Worm (Caenorhabditis elegans): ENCODE data around the gene K02G10.15.

The K02G10.15 gene

DNA sequence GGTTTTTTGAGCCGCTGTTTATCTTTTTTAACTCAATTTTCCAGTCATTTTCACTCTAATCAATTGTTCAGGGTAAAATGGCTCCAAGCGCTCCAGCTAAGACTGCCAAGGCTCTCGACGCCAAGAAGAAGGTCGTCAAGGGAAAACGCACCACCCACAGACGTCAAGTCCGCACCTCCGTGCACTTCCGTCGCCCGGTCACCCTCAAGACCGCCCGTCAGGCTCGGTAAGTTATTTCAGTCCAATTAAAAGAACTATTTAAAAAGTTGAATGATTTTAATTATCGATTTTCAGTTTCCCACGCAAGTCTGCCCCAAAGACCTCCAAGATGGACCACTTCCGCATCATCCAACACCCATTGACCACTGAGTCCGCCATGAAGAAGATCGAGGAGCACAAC lies 32.6 kb upstream of the K02G10.15 start, which contains the start of gene rpl-25.1:
Gene rpl-25.1 (plus strand): TSS at position 72 of the 400 bp plus-strand sequence.
- no peak for TF ChIP-seq madf-10 (tag; optimal IDR thresholded peaks at IDR 0.05)
- TF ChIP-seq zfh-2 (GFP tag; conservative IDR thresholded peaks at IDR 0.05), result peak; percentile 78

DNA sequence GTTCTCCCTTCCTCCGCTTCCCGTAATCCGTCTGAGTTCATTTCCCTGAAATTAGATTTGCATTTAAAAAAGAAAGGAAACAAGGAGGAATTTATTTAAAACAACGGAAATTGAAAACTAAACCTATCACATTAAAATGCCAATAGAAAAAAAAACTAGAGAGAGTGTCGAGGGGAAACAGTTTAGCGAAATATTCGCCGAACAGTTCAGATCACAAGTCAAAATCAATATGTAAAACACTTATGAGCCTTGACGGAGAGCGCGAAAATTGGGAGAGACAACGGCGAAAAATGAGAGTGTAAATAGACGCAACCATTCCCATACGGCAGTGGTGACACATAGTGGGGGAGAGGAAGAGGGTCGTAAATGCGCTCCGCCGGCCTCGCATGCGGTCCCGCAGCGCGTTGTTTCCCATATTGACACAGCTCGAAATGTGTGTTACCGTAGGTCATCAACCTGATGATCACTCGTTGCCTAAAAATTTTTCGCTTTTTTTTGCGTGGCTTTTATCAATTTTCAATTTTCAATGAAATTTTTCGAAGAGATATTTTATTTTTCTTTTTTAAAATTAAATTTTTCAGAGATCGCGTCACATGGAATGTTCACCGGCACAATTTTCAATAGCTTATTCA lies 29.3 kb upstream of the K02G10.15 start, which contains the start of the genes dnj-14 and glit-1:
Gene dnj-14 (minus strand): TSS at position 51 of the 632 bp plus-strand sequence.
Gene glit-1 (plus strand): TSS at position 582 of the 632 bp plus-strand sequence.
- peak; percentile 62; the same call in 1 of the 2 replicates for TF ChIP-seq K11D2.4 (GFP tag; IDR thresholded peaks at IDR 0.05)
- no peak for TF ChIP-seq ztf-28 (GFP tag; IDR thresholded peaks at IDR 0.05)
- no peak for TF ChIP-seq ceh-58 (GFP tag; IDR thresholded peaks at IDR 0.05)
- peak; percentile 58 for TF ChIP-seq atf-7 (tag; optimal IDR thresholded peaks at IDR 0.05)
- TF ChIP-seq tlf-1 (GFP tag; optimal IDR thresholded peaks at IDR 0.05), result peak; percentile 53
- TF ChIP-seq F10E7.11 (tag; optimal IDR thresholded peaks at IDR 0.05), result no peak
- no peak for TF ChIP-seq akir-1 (GFP tag; optimal IDR thresholded peaks at IDR 0.05)
- TF ChIP-seq nfya-2 (GFP tag; IDR thresholded peaks at IDR 0.05), result no peak
- no peak for TF ChIP-seq F22D6.2 (tag; optimal IDR thresholded peaks at IDR 0.05)
- TF ChIP-seq let-526 (GFP tag; IDR thresholded peaks at IDR 0.05), result peak; percentile 76; the same call in 1 of the 2 replicates
- no peak for TF ChIP-seq Y53F4B.3 (GFP tag; IDR thresholded peaks at IDR 0.05)
- TF ChIP-seq rcor-1 (GFP tag; IDR thresholded peaks at IDR 0.05), result peak; percentile 50
- 0 out of 2 replicates have a peak, but pooled peaks have one; percentile 51 for TF ChIP-seq Y56A3A.18 (GFP tag; IDR thresholded peaks at IDR 0.05)
- TF ChIP-seq Y79H2A.3 (GFP tag; conservative IDR thresholded peaks at IDR 0.05), result no peak
- no peak for TF ChIP-seq ztf-3 (GFP tag; optimal IDR thresholded peaks at IDR 0.05)
- TF ChIP-seq F57C9.4 (tag; optimal IDR thresholded peaks at IDR 0.05), result no peak
- TF ChIP-seq repo-1 (tag; optimal IDR thresholded peaks at IDR 0.05), result peak; percentile 51
- no peak for TF ChIP-seq madf-8 (GFP tag; conservative IDR thresholded peaks at IDR 0.05)
- TF ChIP-seq F57A8.1 (GFP tag; optimal IDR thresholded peaks at IDR 0.05), result no peak
- TF ChIP-seq dpff-1 (tag; optimal IDR thresholded peaks at IDR 0.05), result no peak
- no peak for TF ChIP-seq hlh-26 (GFP tag; conservative IDR thresholded peaks at IDR 0.05)
- TF ChIP-seq chd-7 (tag; optimal IDR thresholded peaks at IDR 0.05), result no peak
- peak; percentile 36 for TF ChIP-seq athp-1 (tag; optimal IDR thresholded peaks at IDR 0.05)
- no peak for TF ChIP-seq sptf-2 (GFP tag; optimal IDR thresholded peaks at IDR 0.05)
- no peak for TF ChIP-seq rpc-1 (optimal IDR thresholded peaks at IDR 0.05)
- TF ChIP-seq rpc-1 (tag; optimal IDR thresholded peaks at IDR 0.05), result no peak
- TF ChIP-seq pbrm-1 (GFP tag; IDR thresholded peaks at IDR 0.05), result peak; percentile 84; the same call in 1 of the 2 replicates
- peak; percentile 31 for TF ChIP-seq efl-1 (GFP tag; optimal IDR thresholded peaks at IDR 0.05)
- peak; percentile 4 for TF ChIP-seq snpc-1.3 (tag; optimal IDR thresholded peaks at IDR 0.05; ENCODE audit: insufficient read depth)
- no peak for TF ChIP-seq fkh-3 (tag; optimal IDR thresholded peaks at IDR 0.05)
- TF ChIP-seq snpc-1.1 (tag; optimal IDR thresholded peaks at IDR 0.05; ENCODE audit: insufficient read depth), result no peak
- TF ChIP-seq zfh-2 (GFP tag; conservative IDR thresholded peaks at IDR 0.05), result peak; percentile 96
- TF ChIP-seq C17E4.6 (GFP tag; IDR thresholded peaks at IDR 0.05), result no peak
- TF ChIP-seq ceh-79 (tag; optimal IDR thresholded peaks at IDR 0.05), result no peak
- no peak for TF ChIP-seq F39B2.1 (GFP tag; IDR thresholded peaks at IDR 0.05)
- no peak for TF ChIP-seq T07F8.4 (tag; optimal IDR thresholded peaks at IDR 0.05)
- TF ChIP-seq egl-44 (GFP tag; IDR thresholded peaks at IDR 0.05), result peak; percentile 83; the same call in 1 of the 2 replicates
- TF ChIP-seq nhr-179 (tag; optimal IDR thresholded peaks at IDR 0.05), result no peak
- TF ChIP-seq hmg-1.2 (GFP tag; IDR thresholded peaks at IDR 0.05), result peak; percentile 71
- no peak for TF ChIP-seq xnd-1 (tag; optimal IDR thresholded peaks at IDR 0.05)
- peak in 1 of 3 experiments; percentile 58 for TF ChIP-seq lin-35 (GFP tag; optimal IDR thresholded peaks at IDR 0.05)
- TF ChIP-seq snpc-3.4 (tag; optimal IDR thresholded peaks at IDR 0.05), result no peak
- peak; percentile 46 for TF ChIP-seq gei-17 (GFP tag; optimal IDR thresholded peaks at IDR 0.05)
- no peak for TF ChIP-seq nfya-1 (tag; optimal IDR thresholded peaks at IDR 0.05; ENCODE audit: borderline replicate concordance, insufficient read depth)
- peak; percentile 57 for TF ChIP-seq ztf-26 (tag; optimal IDR thresholded peaks at IDR 0.05)
